Fruit fly (Drosophila melanogaster): ENCODE data around the gene Ndc80.
A peak's percentile ranks its signal among the peaks of the same experiment; 100 is the strongest.

The Ndc80 gene

DNA sequence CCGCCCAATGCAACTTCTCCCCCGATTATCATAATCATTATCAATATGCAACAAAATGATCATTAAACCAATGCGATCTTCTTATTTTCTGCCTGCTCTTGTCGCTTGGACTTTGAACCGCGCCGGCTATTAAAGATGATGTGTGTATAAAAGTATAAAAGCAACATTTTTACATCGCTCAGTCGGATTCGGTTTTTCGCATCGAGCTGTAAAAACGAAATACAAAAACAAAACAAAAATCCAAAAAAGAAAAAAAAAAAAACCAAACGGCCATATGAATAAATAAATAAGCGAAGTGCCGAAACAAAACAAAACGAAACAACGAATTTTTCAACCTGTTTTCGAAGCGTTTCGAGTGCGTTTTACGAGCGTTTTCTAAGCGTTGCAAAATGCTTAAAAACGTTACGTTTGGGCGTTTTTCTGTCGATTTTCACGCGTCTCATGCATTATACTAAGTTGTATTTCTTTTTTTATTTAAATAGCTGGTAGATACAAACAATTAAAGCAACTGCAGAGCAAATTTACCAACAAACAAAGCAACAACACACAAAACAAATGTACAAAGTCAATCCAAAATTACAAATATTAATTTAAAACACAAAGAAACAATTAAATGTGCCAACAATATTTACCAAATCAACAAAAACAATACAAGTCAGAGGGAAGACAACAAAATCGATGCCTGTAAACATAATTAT lies 33.0 kb upstream of the Ndc80 start (continued):
- TF ChIP-seq CG15336 (GFP tag; IDR thresholded peaks at IDR 0.05), result peak; percentile 38; the same call in 1 of the 2 replicates
- TF ChIP-seq Met (GFP tag; optimal IDR thresholded peaks at IDR 0.05), result peak; percentile 21
- TF ChIP-seq CG6163 (GFP tag; IDR thresholded peaks at IDR 0.05), result peak; percentile 49; the same call in 1 of the 3 replicates
- TF ChIP-seq esn (GFP tag; optimal IDR thresholded peaks at IDR 0.05), result no peak
- peak; percentile 59 for TF ChIP-seq svp (GFP tag)
- TF ChIP-seq ss (GFP tag; optimal IDR thresholded peaks at IDR 0.05), result peak; percentile 87 to 89
- TF ChIP-seq CG9139 (GFP tag; optimal IDR thresholded peaks at IDR 0.05), result peak; percentile 90
- no peak for TF ChIP-seq CG10631 (GFP tag; optimal IDR thresholded peaks at IDR 0.05)
- peak; percentile 31 for TF ChIP-seq CG1621 (tag; optimal IDR thresholded peaks at IDR 0.05)
- TF ChIP-seq Gug (GFP tag; IDR thresholded peaks at IDR 0.05), result no peak
- peak; percentile 4 for TF ChIP-seq CG8319 (GFP tag; optimal IDR thresholded peaks at IDR 0.05)
- no peak for TF ChIP-seq CG31627 (GFP tag; optimal IDR thresholded peaks at IDR 0.05)
- peak; percentile 8 for TF ChIP-seq achi (GFP tag; optimal IDR thresholded peaks at IDR 0.05)
- no peak for TF ChIP-seq dac (GFP tag; optimal IDR thresholded peaks at IDR 0.05)
- peak; percentile 63 for TF ChIP-seq Sox102F (GFP tag; optimal IDR thresholded peaks at IDR 0.05)
- TF ChIP-seq spab (GFP tag; optimal IDR thresholded peaks at IDR 0.05), result peak; percentile 50
- TF ChIP-seq OdsH (GFP tag; optimal IDR thresholded peaks at IDR 0.05), result no peak
- TF ChIP-seq fd85E (GFP tag; optimal IDR thresholded peaks at IDR 0.05), result no peak
- TF ChIP-seq Eip78C (GFP tag), result peak; percentile 77
- peak; percentile 61 for TF ChIP-seq CG16779 (tag; optimal IDR thresholded peaks at IDR 0.05)
- peak; percentile 35 for TF ChIP-seq Eip75B (GFP tag; optimal IDR thresholded peaks at IDR 0.05)
- TF ChIP-seq Sox14 (GFP tag; optimal IDR thresholded peaks at IDR 0.05), result no peak
- no peak for TF ChIP-seq acj6 (GFP tag; optimal IDR thresholded peaks at IDR 0.05)

DNA sequence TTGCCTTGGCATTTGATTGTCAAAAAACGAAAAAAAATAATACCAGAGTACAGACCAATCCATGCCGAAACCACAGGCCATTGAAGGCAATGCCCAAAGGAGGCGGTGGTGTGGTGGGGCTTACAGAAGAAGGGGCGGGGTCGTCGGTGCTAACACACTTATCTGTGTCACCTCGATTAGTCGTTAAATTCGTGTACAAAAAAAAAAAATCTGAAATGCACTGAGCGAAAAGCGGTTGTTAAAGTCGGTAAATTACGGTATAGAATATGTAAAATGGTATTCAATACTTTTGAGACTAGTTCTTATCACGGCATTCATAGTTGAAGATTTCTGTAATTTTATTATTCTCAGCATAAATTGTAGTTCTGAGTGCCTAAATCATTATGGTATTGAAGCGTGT lies 32.1 kb upstream of the Ndc80 start:
- TF ChIP-seq Sox102F (GFP tag; optimal IDR thresholded peaks at IDR 0.05), result peak; percentile 65
- TF ChIP-seq CG15336 (GFP tag; IDR thresholded peaks at IDR 0.05), result peak; percentile 58
- TF ChIP-seq CG31627 (GFP tag; optimal IDR thresholded peaks at IDR 0.05), result peak; percentile 71
- TF ChIP-seq Eip93F (GFP tag; optimal IDR thresholded peaks at IDR 0.05), result no peak
- TF ChIP-seq fd59A (GFP tag; optimal IDR thresholded peaks at IDR 0.05), result peak; percentile 45
- peak; percentile 65 for TF ChIP-seq CG7368 (GFP tag; optimal IDR thresholded peaks at IDR 0.05)
- no peak for TF ChIP-seq Blimp-1 (GFP tag; optimal IDR thresholded peaks at IDR 0.05)
- TF ChIP-seq CG8319 (GFP tag; optimal IDR thresholded peaks at IDR 0.05), result peak; percentile 41
- no peak for TF ChIP-seq dac (GFP tag; optimal IDR thresholded peaks at IDR 0.05)
- peak; percentile 78 for TF ChIP-seq topi (GFP tag; optimal IDR thresholded peaks at IDR 0.05)
- peak; percentile 31 for TF ChIP-seq CG1621 (tag; optimal IDR thresholded peaks at IDR 0.05)
- TF ChIP-seq Met (GFP tag; optimal IDR thresholded peaks at IDR 0.05), result peak; percentile 74
- TF ChIP-seq CG8119 (GFP tag; IDR thresholded peaks at IDR 0.05), result peak; percentile 52; the same call in 2 of the 3 replicates
- peak; percentile 24 for TF ChIP-seq net (GFP tag; optimal IDR thresholded peaks at IDR 0.05)
- TF ChIP-seq esn (GFP tag; optimal IDR thresholded peaks at IDR 0.05), result peak; percentile 77
- no peak for TF ChIP-seq Hr38 (GFP tag; optimal IDR thresholded peaks at IDR 0.05)
- TF ChIP-seq eg (GFP tag; IDR thresholded peaks at IDR 0.05), result peak; percentile 60; the same call in 2 of the 3 replicates
- peak; percentile 14 for TF ChIP-seq Ets96B (tag; optimal IDR thresholded peaks at IDR 0.05)
- no peak for TF ChIP-seq fkh (GFP tag; optimal IDR thresholded peaks at IDR 0.05)
- TF ChIP-seq CG6276 (GFP tag; optimal IDR thresholded peaks at IDR 0.05), result no peak
- TF ChIP-seq Ets21C (GFP tag; optimal IDR thresholded peaks at IDR 0.05), result peak; percentile 36
- TF ChIP-seq CG11762 (GFP tag; optimal IDR thresholded peaks at IDR 0.05; ENCODE audit: insufficient read depth), result peak; percentile 38
- TF ChIP-seq salr (GFP tag; optimal IDR thresholded peaks at IDR 0.05), result peak in 1 of 2 experiments; percentile 38
- peak; percentile 69 for TF ChIP-seq svp (GFP tag)
- TF ChIP-seq Hr39 (GFP tag; optimal IDR thresholded peaks at IDR 0.05), result peak; percentile 76
- TF ChIP-seq dsx (GFP tag; optimal IDR thresholded peaks at IDR 0.05; ENCODE audit: poor library complexity, severe bottlenecking), result no peak
- peak; percentile 29; the same call in 1 of the 2 replicates for TF ChIP-seq Gug (GFP tag; IDR thresholded peaks at IDR 0.05)
- no peak for TF ChIP-seq Hr4 (GFP tag; optimal IDR thresholded peaks at IDR 0.05)
- peak; percentile 61 for TF ChIP-seq CG10669 (GFP tag; optimal IDR thresholded peaks at IDR 0.05)
- peak; percentile 76 for TF ChIP-seq lz (GFP tag; optimal IDR thresholded peaks at IDR 0.05)
- 0 out of 2 replicates have a peak, but pooled peaks have one; percentile 33 for TF ChIP-seq CG11294 (GFP tag; IDR thresholded peaks at IDR 0.05)
- TF ChIP-seq Smox (GFP tag; optimal IDR thresholded peaks at IDR 0.05), result peak; percentile 71
- peak; percentile 73 for TF ChIP-seq CG3919 (GFP tag; optimal IDR thresholded peaks at IDR 0.05)
- TF ChIP-seq CG9139 (GFP tag; optimal IDR thresholded peaks at IDR 0.05), result no peak
- peak in 1 of 2 experiments; percentile 23 for TF ChIP-seq ss (GFP tag; optimal IDR thresholded peaks at IDR 0.05)
- peak; percentile 5 for TF ChIP-seq CG32006 (GFP tag; optimal IDR thresholded peaks at IDR 0.05)
